Worm (Caenorhabditis elegans): ENCODE data around the gene str-254.

DNA sequence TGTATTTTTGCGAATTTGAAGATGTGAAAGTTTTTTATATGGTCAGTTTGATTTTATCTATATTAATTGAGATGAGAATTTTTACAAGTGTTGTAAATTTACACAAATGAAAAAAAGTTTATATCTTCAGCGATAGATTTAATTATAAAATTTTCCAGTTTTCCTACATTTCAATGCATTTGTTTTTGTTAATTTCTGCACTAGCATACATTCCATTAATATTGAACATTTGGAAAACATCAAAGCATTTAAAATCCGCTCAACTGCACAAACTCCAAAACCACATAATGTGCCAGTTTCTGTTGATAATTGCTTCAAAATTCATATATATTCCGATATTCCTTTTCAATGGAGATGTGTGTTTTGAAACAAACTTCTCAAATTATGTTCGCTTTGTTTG, 29.6 kb upstream of the str-254 start, which contains the start of gene srh-277:
- TF ChIP-seq ama-1 (optimal IDR thresholded peaks at IDR 0.05) (no peak), flt-1 (GFP tag; IDR thresholded peaks at IDR 0.05) (no peak), pes-1 (GFP tag; IDR thresholded peaks at IDR 0.05) (no peak), tra-4 (tag; optimal IDR thresholded peaks at IDR 0.05) (no peak), aly-1 (tag; optimal IDR thresholded peaks at IDR 0.05) (no peak), scrt-1 (GFP tag; IDR thresholded peaks at IDR 0.05) (no peak), B0310.2 (tag; optimal IDR thresholded peaks at IDR 0.05) (no peak), ceh-13 (GFP tag; optimal IDR thresholded peaks at IDR 0.05) (no peak), hmg-4 (GFP tag; optimal IDR thresholded peaks at IDR 0.05) (no peak), tbx-11 (GFP tag; IDR thresholded peaks at IDR 0.05) (no peak), tbx-37 (GFP tag; conservative IDR thresholded peaks at IDR 0.05) (no peak)

Data from whole organism, early embryonic.